Fruit fly (Drosophila melanogaster): Measurements from ENCODE around the gene jvl.

The jvl gene

dm6 chr3R:14714904-14715588, 26.3 kb upstream of the jvl start (continued):
- TF ChIP-seq Drgx (GFP tag; IDR thresholded peaks at IDR 0.05) (peak; percentile 98), E2f2 (GFP tag; IDR thresholded peaks at IDR 0.05) (no peak), CG8089 (GFP tag; optimal IDR thresholded peaks at IDR 0.05) (peak; percentile 27), Fer3 (tag; optimal IDR thresholded peaks at IDR 0.05) (peak; percentile 26), Hr78 (GFP tag; optimal IDR thresholded peaks at IDR 0.05) (no peak), MESR4 (GFP tag; optimal IDR thresholded peaks at IDR 0.05) (no peak), CG6272 (GFP tag; IDR thresholded peaks at IDR 0.05) (no peak), CG16863 (GFP tag; optimal IDR thresholded peaks at IDR 0.05) (peak; percentile 31), CG6854 (GFP tag; optimal IDR thresholded peaks at IDR 0.05) (no peak), CG15269 (tag; optimal IDR thresholded peaks at IDR 0.05) (peak; percentile 27), CG32767 (GFP tag; IDR thresholded peaks at IDR 0.05) (peak; percentile 51; the same call in 1 of the 2 replicates), gro (GFP tag; optimal IDR thresholded peaks at IDR 0.05) (no peak), CG13624 (GFP tag; optimal IDR thresholded peaks at IDR 0.05) (no peak), Mes4 (GFP tag; optimal IDR thresholded peaks at IDR 0.05) (peak; percentile 41), exex (tag; optimal IDR thresholded peaks at IDR 0.05) (no peak), dan (GFP tag; IDR thresholded peaks at IDR 0.05) (no peak), CG1603 (tag; optimal IDR thresholded peaks at IDR 0.05) (peak; percentile 77), CG34422 (GFP tag; IDR thresholded peaks at IDR 0.05) (no peak), cas (GFP tag; IDR thresholded peaks at IDR 0.05) (no peak), CG31441 (GFP tag; IDR thresholded peaks at IDR 0.05) (no peak; the same call in 1 of the 2 replicates), maf-S (GFP tag; optimal IDR thresholded peaks at IDR 0.05) (no peak), CG8290 (GFP tag; optimal IDR thresholded peaks at IDR 0.05) (no peak), CG8290 (tag; optimal IDR thresholded peaks at IDR 0.05) (no peak)

DNA sequence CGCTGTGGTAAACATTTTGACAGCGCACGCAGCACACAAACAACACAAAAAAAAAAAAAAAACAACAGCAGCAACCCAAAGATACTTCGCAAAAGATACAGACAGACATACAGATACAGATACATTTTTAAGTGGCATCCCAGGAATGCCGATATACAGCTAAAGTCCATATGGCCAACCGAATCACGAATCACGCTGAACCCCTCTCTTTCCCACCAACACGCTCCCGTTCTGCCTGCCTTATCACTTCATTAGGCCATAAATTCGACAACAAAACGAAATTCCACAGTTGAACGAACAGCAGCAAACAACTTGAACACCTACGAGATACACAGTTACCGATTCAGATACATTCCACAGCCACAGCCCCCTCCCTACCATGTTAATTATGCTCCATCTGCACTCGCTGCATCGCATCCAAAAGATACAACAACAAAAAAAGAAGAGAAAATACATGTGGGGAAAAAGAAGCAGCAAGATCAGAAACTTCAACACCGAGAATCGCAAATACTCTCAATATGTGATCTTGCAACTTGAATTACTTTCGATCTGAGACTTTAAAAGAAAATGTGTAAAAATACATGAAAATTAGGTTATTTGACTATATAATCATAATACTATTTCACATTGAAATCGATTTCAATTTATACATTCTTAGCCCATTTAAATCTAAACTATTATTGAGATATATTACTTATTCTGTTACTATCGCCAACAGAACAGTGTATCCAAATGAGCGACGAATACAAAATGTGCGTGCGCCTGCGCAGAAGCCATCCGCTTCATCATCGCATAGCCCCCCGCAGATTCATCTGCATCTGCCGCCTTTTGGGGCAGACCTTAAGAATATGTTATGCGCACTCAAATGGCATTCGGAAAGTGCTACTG, 24.9 kb upstream of the jvl start:
- TF ChIP-seq run (tag; optimal IDR thresholded peaks at IDR 0.05), result peak; percentile 1
- no peak for TF ChIP-seq CG15073 (GFP tag; optimal IDR thresholded peaks at IDR 0.05)
- no peak for TF ChIP-seq CG32532 (GFP tag; IDR thresholded peaks at IDR 0.05)
- no peak for TF ChIP-seq zen (tag; optimal IDR thresholded peaks at IDR 0.05)
- TF ChIP-seq CoRest (tag; optimal IDR thresholded peaks at IDR 0.05), result peak; percentile 11
- TF ChIP-seq CG33557 (GFP tag; optimal IDR thresholded peaks at IDR 0.05), result peak; percentile 34
- no peak for TF ChIP-seq Ptx1 (GFP tag; IDR thresholded peaks at IDR 0.05)
- 0 out of 2 replicates have a peak, but pooled peaks have one; percentile 45 for TF ChIP-seq CG4360 (GFP tag; IDR thresholded peaks at IDR 0.05)
- TF ChIP-seq Abd-B (GFP tag; optimal IDR thresholded peaks at IDR 0.05), result no peak
- TF ChIP-seq CG14710 (tag; optimal IDR thresholded peaks at IDR 0.05), result peak; percentile 11
- no peak for TF ChIP-seq Bdp1 (GFP tag; optimal IDR thresholded peaks at IDR 0.05)
- no peak for TF ChIP-seq cad (GFP tag; optimal IDR thresholded peaks at IDR 0.05)
- TF ChIP-seq CG1603 (tag; optimal IDR thresholded peaks at IDR 0.05), result no peak
- no peak for TF ChIP-seq CG8290 (GFP tag; optimal IDR thresholded peaks at IDR 0.05)
- TF ChIP-seq CG8290 (tag; optimal IDR thresholded peaks at IDR 0.05), result peak in 1 of 2 experiments; percentile 4
- TF ChIP-seq Meics (GFP tag; optimal IDR thresholded peaks at IDR 0.05), result no peak
- no peak for TF ChIP-seq her (GFP tag; optimal IDR thresholded peaks at IDR 0.05)
- peak; percentile 55 for TF ChIP-seq row (GFP tag; IDR thresholded peaks at IDR 0.05)
- no peak for TF ChIP-seq E2f1 (GFP tag; IDR thresholded peaks at IDR 0.05)
- TF ChIP-seq tap (tag; optimal IDR thresholded peaks at IDR 0.05), result no peak
- TF ChIP-seq MBD-R2 (GFP tag; IDR thresholded peaks at IDR 0.05), result no peak
- peak; percentile 83 for TF ChIP-seq sens (GFP tag)
- no peak for TF ChIP-seq Doc2 (GFP tag; IDR thresholded peaks at IDR 0.05)
- TF ChIP-seq Xrp1 (GFP tag; IDR thresholded peaks at IDR 0.05), result peak; percentile 10; the same call in 1 of the 2 replicates
- no peak; the same call in 1 of the 2 replicates for TF ChIP-seq CG6689 (GFP tag; IDR thresholded peaks at IDR 0.05)
- TF ChIP-seq fd3F (GFP tag; optimal IDR thresholded peaks at IDR 0.05), result no peak
- 0 out of 3 replicates have a peak, but pooled peaks have one; percentile 50 for TF ChIP-seq sr (GFP tag; IDR thresholded peaks at IDR 0.05)
- no peak for TF ChIP-seq fd64A (GFP tag; optimal IDR thresholded peaks at IDR 0.05)
- no peak for TF ChIP-seq CG15479 (GFP tag; optimal IDR thresholded peaks at IDR 0.05)

All from whole organism, embryonic.